Fruit fly (Drosophila melanogaster): Measurements from ENCODE around the gene CG14341.

The CG14341 gene

dm6 chr2L:1128344-1128931 is 37.9 kb upstream of the CG14341 start:
- TF ChIP-seq Ets98B (GFP tag; IDR thresholded peaks at IDR 0.05) (no peak), D1 (tag; optimal IDR thresholded peaks at IDR 0.05) (no peak), CG14655 (GFP tag; optimal IDR thresholded peaks at IDR 0.05) (no peak), CG13204 (GFP tag; optimal IDR thresholded peaks at IDR 0.05) (no peak), CG9948 (tag; optimal IDR thresholded peaks at IDR 0.05) (no peak), CG34367 (tag; optimal IDR thresholded peaks at IDR 0.05) (no peak), CG8301 (tag; optimal IDR thresholded peaks at IDR 0.05) (no peak), EcR (GFP tag; optimal IDR thresholded peaks at IDR 0.05) (no peak), CG4496 (GFP tag; IDR thresholded peaks at IDR 0.05) (no peak), CG15710 (tag; optimal IDR thresholded peaks at IDR 0.05) (no peak), rn (GFP tag; IDR thresholded peaks at IDR 0.05) (no peak), Snoo (tag; optimal IDR thresholded peaks at IDR 0.05) (no peak), CG10348 (GFP tag; IDR thresholded peaks at IDR 0.05) (no peak)

dm6 chr2L:1128932-1129887 is 37.1 kb upstream of the CG14341 start, which contains the start of the genes Pino and TBC1D23:
Gene Pino (minus strand): TSS chr2L:1128953.
Gene TBC1D23 (plus strand): TSS chr2L:1129316.
- no peak for TF ChIP-seq EcR (GFP tag; optimal IDR thresholded peaks at IDR 0.05)
- TF ChIP-seq CG15710 (tag; optimal IDR thresholded peaks at IDR 0.05), result peak; percentile 69
- no peak for TF ChIP-seq D1 (tag; optimal IDR thresholded peaks at IDR 0.05)
- TF ChIP-seq fd96Ca (GFP tag; IDR thresholded peaks at IDR 0.05), result peak; percentile 45; the same call in 1 of the 3 replicates
- peak; percentile 72 for TF ChIP-seq CG8159 (tag; optimal IDR thresholded peaks at IDR 0.05)
- TF ChIP-seq Ets98B (GFP tag; IDR thresholded peaks at IDR 0.05), result peak; percentile 59
- peak; percentile 47 for TF ChIP-seq Snoo (tag; optimal IDR thresholded peaks at IDR 0.05)
- TF ChIP-seq CG13204 (GFP tag; optimal IDR thresholded peaks at IDR 0.05), result no peak
- peak; percentile 69 for TF ChIP-seq CG14655 (GFP tag; optimal IDR thresholded peaks at IDR 0.05)
- peak; percentile 58 for TF ChIP-seq CG8301 (tag; optimal IDR thresholded peaks at IDR 0.05)
- peak; percentile 73 for TF ChIP-seq CG4496 (GFP tag; IDR thresholded peaks at IDR 0.05)
- peak; percentile 68 for TF ChIP-seq CG9948 (tag; optimal IDR thresholded peaks at IDR 0.05)
- peak; percentile 59 for TF ChIP-seq CG17806 (tag; optimal IDR thresholded peaks at IDR 0.05)
- TF ChIP-seq CG12605 (GFP tag; IDR thresholded peaks at IDR 0.05), result 0 out of 2 replicates have a peak, but pooled peaks have one; percentile 18
- peak; percentile 66 for TF ChIP-seq CG32121 (GFP tag; IDR thresholded peaks at IDR 0.05)
- peak; percentile 59 for TF ChIP-seq CG34367 (tag; optimal IDR thresholded peaks at IDR 0.05)
- TF ChIP-seq Pif1B (GFP tag; optimal IDR thresholded peaks at IDR 0.05), result peak; percentile 48
- no peak for TF ChIP-seq Pif1A (GFP tag; optimal IDR thresholded peaks at IDR 0.05)
- TF ChIP-seq rn (GFP tag; IDR thresholded peaks at IDR 0.05), result 0 out of 2 replicates have a peak, but pooled peaks have one; percentile 18

- TF ChIP-seq CG12605 (GFP tag; IDR thresholded peaks at IDR 0.05), result no peak
- peak; percentile 2 for TF ChIP-seq CG17806 (tag; optimal IDR thresholded peaks at IDR 0.05)
- no peak for TF ChIP-seq CG34367 (tag; optimal IDR thresholded peaks at IDR 0.05)
- no peak for TF ChIP-seq Snoo (tag; optimal IDR thresholded peaks at IDR 0.05)
- no peak for TF ChIP-seq CG14655 (GFP tag; optimal IDR thresholded peaks at IDR 0.05)
- TF ChIP-seq CG32121 (GFP tag; IDR thresholded peaks at IDR 0.05), result no peak
- no peak for TF ChIP-seq Pif1A (GFP tag; optimal IDR thresholded peaks at IDR 0.05)
- no peak for TF ChIP-seq CG8301 (tag; optimal IDR thresholded peaks at IDR 0.05)
- TF ChIP-seq CG8159 (tag; optimal IDR thresholded peaks at IDR 0.05), result no peak
- TF ChIP-seq fd96Ca (GFP tag; IDR thresholded peaks at IDR 0.05), result no peak
- no peak for TF ChIP-seq D1 (tag; optimal IDR thresholded peaks at IDR 0.05)
- no peak for TF ChIP-seq CG10348 (GFP tag; IDR thresholded peaks at IDR 0.05)
- no peak for TF ChIP-seq CG9948 (tag; optimal IDR thresholded peaks at IDR 0.05)
- TF ChIP-seq gl (tag; optimal IDR thresholded peaks at IDR 0.05), result no peak
- no peak for TF ChIP-seq CG4496 (GFP tag; IDR thresholded peaks at IDR 0.05)
- TF ChIP-seq CG13204 (GFP tag; optimal IDR thresholded peaks at IDR 0.05), result peak; percentile 23
Observed at dm6 chr2L:1134011-1134743, 32.1 kb upstream of the CG14341 start, which contains the start of the genes Iris and CG4577. Gene Iris (minus strand): TSS chr2L:1134098. Gene CG4577 (plus strand): TSS chr2L:1134693.

- TF ChIP-seq CG14655 (GFP tag; optimal IDR thresholded peaks at IDR 0.05) (peak; percentile 29), Pif1A (GFP tag; optimal IDR thresholded peaks at IDR 0.05) (no peak), CG34367 (tag; optimal IDR thresholded peaks at IDR 0.05) (no peak), Ets98B (GFP tag; IDR thresholded peaks at IDR 0.05) (no peak), CG17806 (tag; optimal IDR thresholded peaks at IDR 0.05) (no peak), CG4496 (GFP tag; IDR thresholded peaks at IDR 0.05) (no peak), CG8301 (tag; optimal IDR thresholded peaks at IDR 0.05) (no peak), gl (tag; optimal IDR thresholded peaks at IDR 0.05) (no peak), CG15710 (tag; optimal IDR thresholded peaks at IDR 0.05) (peak; percentile 25), EcR (GFP tag; optimal IDR thresholded peaks at IDR 0.05) (no peak), CG32121 (GFP tag; IDR thresholded peaks at IDR 0.05) (no peak), CG10348 (GFP tag; IDR thresholded peaks at IDR 0.05) (no peak), CG8159 (tag; optimal IDR thresholded peaks at IDR 0.05) (peak; percentile 36), rn (GFP tag; IDR thresholded peaks at IDR 0.05) (no peak), fd96Ca (GFP tag; IDR thresholded peaks at IDR 0.05) (no peak), Pif1B (GFP tag; optimal IDR thresholded peaks at IDR 0.05) (no peak), CG9948 (tag; optimal IDR thresholded peaks at IDR 0.05) (peak; percentile 29), CG13204 (GFP tag; optimal IDR thresholded peaks at IDR 0.05) (no peak), D1 (tag; optimal IDR thresholded peaks at IDR 0.05) (no peak)
Observed at dm6 chr2L:1135495-1135894, 30.8 kb upstream of the CG14341 start.

Data from whole organism, pupa.